Fruit fly (Drosophila melanogaster) whole organism, prepupa: ENCODE data around the gene pyd.

Source experiments
- CG32006 ChIP-seq: fragments of 200-800 bp; sonication (Bioruptor generic); optimal IDR thresholded peaks from 3 replicates; lab custom pipeline; 2017; ENCODE audit warnings: missing biosample characterization, mild to moderate bottlenecking, missing genetic modification characterization
- CG3919 ChIP-seq: fragments of 200-800 bp; sonication (Bioruptor generic); optimal IDR thresholded peaks from 3 replicates; lab custom pipeline; 2016; ENCODE audit warnings: missing biosample characterization, missing genetic modification characterization
- CG4318 ChIP-seq: fragments of 200-800 bp; sonication (Bioruptor generic); optimal IDR thresholded peaks from 3 replicates; lab custom pipeline; 2017; ENCODE audit warnings: missing biosample characterization, mild to moderate bottlenecking, missing genetic modification characterization
- CG6276 ChIP-seq: fragments of 200-800 bp; sonication (Bioruptor generic); optimal IDR thresholded peaks from 2 replicates; lab custom pipeline; 2017; ENCODE audit warnings: missing biosample characterization, mild to moderate bottlenecking, missing genetic modification characterization
- CG7368 ChIP-seq: fragments of 200-800 bp; sonication (Bioruptor generic); optimal IDR thresholded peaks from 3 replicates; lab custom pipeline; 2016; ENCODE audit warnings: missing biosample characterization, missing genetic modification characterization
- CG8319 ChIP-seq: fragments of 200-800 bp; sonication (Bioruptor generic); optimal IDR thresholded peaks from 3 replicates; lab custom pipeline; 2016; ENCODE audit warnings: missing biosample characterization, missing genetic modification characterization
- CG8632 ChIP-seq: fragments of 200-800 bp; sonication (Bioruptor generic); optimal IDR thresholded peaks from 3 replicates; lab custom pipeline; 2016; ENCODE audit warnings: missing biosample characterization, missing genetic modification characterization
- Gug ChIP-seq: fragments of 200-800 bp; sonication (Bioruptor generic); IDR thresholded peaks from 2 replicates; pipeline ENCODE4 v1.3.6; 2022; ENCODE audit warnings: missing biosample characterization, missing genetic modification characterization
- Hr39 ChIP-seq: fragments of 200-800 bp; sonication (Bioruptor generic); optimal IDR thresholded peaks from 2 replicates; lab custom pipeline; 2016; ENCODE audit warnings: missing biosample characterization, missing genetic modification characterization
- Hr4 ChIP-seq: fragments of 200-800 bp; sonication (Bioruptor generic); optimal IDR thresholded peaks from 3 replicates; lab custom pipeline; 2016; ENCODE audit warnings: missing biosample characterization, missing genetic modification characterization
- Sox102F ChIP-seq: fragments of 200-800 bp; sonication (Bioruptor generic); optimal IDR thresholded peaks from 2 replicates; lab custom pipeline; 2016; ENCODE audit warnings: missing biosample characterization, mild to moderate bottlenecking, missing genetic modification characterization
- esn ChIP-seq: fragments of 200-800 bp; sonication (Bioruptor generic); optimal IDR thresholded peaks from 2 replicates; lab custom pipeline; 2016; ENCODE audit warnings: missing biosample characterization, mild to moderate bottlenecking, missing genetic modification characterization, moderate library complexity
- vri ChIP-seq: fragments of 200-800 bp; sonication (Bioruptor generic); optimal IDR thresholded peaks from 3 replicates; lab custom pipeline; 2016; ENCODE audit warnings: missing biosample characterization, mild to moderate bottlenecking, missing genetic modification characterization

dm6 chr3R:8853706-8854105, 78.0 kb downstream of the pyd start:
- TF ChIP-seq esn: no peak
- no peak for TF ChIP-seq CG8632
- TF ChIP-seq CG3919 (GFP tag; lab: Kevin White, UChicago): no peak
- TF ChIP-seq CG6276 (GFP tag; lab: Kevin White, UChicago): no peak
- no peak for TF ChIP-seq Hr39
- TF ChIP-seq CG7368: no peak
- TF ChIP-seq Sox102F: no peak
- no peak for TF ChIP-seq CG8319 (GFP tag; lab: Kevin White, UChicago)
- TF ChIP-seq Gug (GFP tag; lab: Robert Waterston, UW): no peak
- no peak for TF ChIP-seq CG4318 (GFP tag; lab: Kevin White, UChicago)
- no peak for TF ChIP-seq vri
- no peak for TF ChIP-seq CG32006
- no peak for TF ChIP-seq Hr4
